Worm (Caenorhabditis elegans) whole organism, dauer: ENCODE results near the gene rha-1.

Experiments used
- unc-62 ChIP-seq: sonication (generic microtip); optimal IDR thresholded peaks from 2 replicates; lab custom pipeline; 2017; ENCODE audit warnings: missing biosample characterization, missing genetic modification reagents, missing genetic modification characterization

Gene rha-1

ce11 chrII:8866844-8867243 is 16.6 kb downstream of the rha-1 start:
- no peak for TF ChIP-seq unc-62 (GFP tag; lab: Kevin White, UChicago)

ce11 chrII:8865078-8865477 is 18.4 kb downstream of the rha-1 start, which contains the start of gene npr-20:
Gene npr-20 (minus strand): TSS chrII:8865178.
- TF ChIP-seq unc-62 (GFP tag; lab: Kevin White, UChicago), result no peak

ce11 chrII:8859596-8859995 is 23.9 kb downstream of the rha-1 start, which contains the start of gene snb-6:
Gene snb-6 (minus strand): TSS chrII:8859696.
- TF ChIP-seq unc-62 (GFP tag; lab: Kevin White, UChicago), result no peak

- no peak for TF ChIP-seq unc-62 (GFP tag; lab: Kevin White, UChicago)
Observed at ce11 chrII:8857074-8857473, 26.4 kb downstream of the rha-1 start.

ce11 chrII:8856524-8856923 is 26.9 kb downstream of the rha-1 start:
- TF ChIP-seq unc-62 (GFP tag; lab: Kevin White, UChicago), result no peak

- TF ChIP-seq unc-62 (GFP tag; lab: Kevin White, UChicago), result no peak
Observed at ce11 chrII:8854874-8855273, 28.6 kb downstream of the rha-1 start.

ce11 chrII:8853960-8854359 is 29.5 kb downstream of the rha-1 start:
- TF ChIP-seq unc-62 (GFP tag; lab: Kevin White, UChicago), result no peak

ce11 chrII:8853238-8853637 is 30.2 kb downstream of the rha-1 start:
- TF ChIP-seq unc-62 (GFP tag; lab: Kevin White, UChicago), result no peak

ce11 chrII:8851996-8852587 is 31.4 kb downstream of the rha-1 start, which contains the start of gene oac-46:
Gene oac-46 (minus strand): TSS chrII:8852096.
- no peak for TF ChIP-seq unc-62 (GFP tag; lab: Kevin White, UChicago)

- TF ChIP-seq unc-62 (GFP tag; lab: Kevin White, UChicago), result no peak
Observed at ce11 chrII:8848984-8849383, 34.5 kb downstream of the rha-1 start.

ce11 chrII:8845932-8846331 is 37.5 kb downstream of the rha-1 start:
- no peak for TF ChIP-seq unc-62 (GFP tag; lab: Kevin White, UChicago)

ce11 chrII:8845298-8845697 is 38.2 kb downstream of the rha-1 start, which contains the start of gene agxt-1:
Gene agxt-1 (plus strand): TSS chrII:8845598.
- no peak for TF ChIP-seq unc-62 (GFP tag; lab: Kevin White, UChicago)

- TF ChIP-seq unc-62 (GFP tag; lab: Kevin White, UChicago), result no peak
Observed at ce11 chrII:8844465-8845126, 38.9 kb downstream of the rha-1 start, which contains the start of gene F46C5.6. Gene F46C5.6 (minus strand): TSS chrII:8844515.

ce11 chrII:8839025-8839424 is 44.4 kb downstream of the rha-1 start, which contains the start of gene F46C5.7:
Gene F46C5.7 (plus strand): TSS chrII:8839325.
- TF ChIP-seq unc-62 (GFP tag; lab: Kevin White, UChicago), result no peak

ce11 chrII:8835857-8836256 is 47.6 kb downstream of the rha-1 start, which contains the start of gene F46C5.4:
Gene F46C5.4 (plus strand): TSS chrII:8836078.
- TF ChIP-seq unc-62 (GFP tag; lab: Kevin White, UChicago), result no peak

ce11 chrII:8832941-8833340 is 50.5 kb downstream of the rha-1 start:
- TF ChIP-seq unc-62 (GFP tag; lab: Kevin White, UChicago), result no peak

- TF ChIP-seq unc-62 (GFP tag; lab: Kevin White, UChicago), result no peak
Observed at ce11 chrII:8830917-8831316, 52.5 kb downstream of the rha-1 start.
